Worm (Caenorhabditis elegans): ENCODE data around the gene bir-2.

bir-2 gene

DNA sequence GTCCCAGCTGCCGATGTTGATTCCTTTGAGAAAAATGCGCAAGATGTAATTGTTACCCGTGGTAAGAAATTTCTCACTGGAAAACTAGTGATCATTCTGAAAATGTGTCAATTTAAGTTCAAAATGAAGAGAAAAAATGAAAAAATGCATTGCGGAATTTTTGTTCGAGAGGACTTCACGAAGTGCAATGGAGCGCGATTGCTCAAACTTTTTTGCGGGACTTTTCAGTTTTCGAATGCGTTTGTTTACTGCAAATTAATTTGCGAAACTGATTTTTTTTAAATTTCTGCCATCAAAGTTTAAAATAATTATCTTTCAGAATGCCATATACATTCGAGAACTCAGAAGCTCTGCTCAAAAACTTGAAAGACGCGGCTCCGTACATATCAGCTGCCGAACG is at the start of gene bir-2, which contains the start of gene nuaf-1:
bir-2 (plus strand) TSS at position 318 of the 400 bp plus-strand sequence.
nuaf-1 (minus strand) TSS at position 98 of the 400 bp plus-strand sequence.
- no peak for TF ChIP-seq daf-16 (GFP tag; optimal IDR thresholded peaks at IDR 0.05)
- TF ChIP-seq daf-16 (tag; optimal IDR thresholded peaks at IDR 0.05): peak; percentile 12
- no peak for TF ChIP-seq spr-1 (tag; optimal IDR thresholded peaks at IDR 0.05)
- no peak for TF ChIP-seq ceh-20 (GFP tag; IDR thresholded peaks at IDR 0.05)
- no peak for TF ChIP-seq unc-130 (GFP tag; optimal IDR thresholded peaks at IDR 0.05)
- TF ChIP-seq nhr-77 (tag; optimal IDR thresholded peaks at IDR 0.05): no peak
- TF ChIP-seq nhr-41 (GFP tag; IDR thresholded peaks at IDR 0.05): no peak
- no peak for TF ChIP-seq lin-29 (GFP tag; IDR thresholded peaks at IDR 0.05)
- TF ChIP-seq R02D3.7 (tag; optimal IDR thresholded peaks at IDR 0.05): no peak
- TF ChIP-seq set-16 (GFP tag; IDR thresholded peaks at IDR 0.05): no peak
- TF ChIP-seq mep-1 (tag; optimal IDR thresholded peaks at IDR 0.05): peak; percentile 53
- peak; percentile 95 for TF ChIP-seq lin-38 (GFP tag; IDR thresholded peaks at IDR 0.05)
- TF ChIP-seq saeg-2 (GFP tag; IDR thresholded peaks at IDR 0.05): no peak
- TF ChIP-seq hif-1 (tag; optimal IDR thresholded peaks at IDR 0.05): peak in 1 of 2 experiments; percentile 4
- TF ChIP-seq T26A8.4 (GFP tag; IDR thresholded peaks at IDR 0.05): no peak
- TF ChIP-seq ztf-7 (tag; optimal IDR thresholded peaks at IDR 0.05): no peak
- TF ChIP-seq zfp-2 (tag; optimal IDR thresholded peaks at IDR 0.05): no peak
- no peak for TF ChIP-seq php-3 (GFP tag; IDR thresholded peaks at IDR 0.05)
- TF ChIP-seq dve-1 (tag; optimal IDR thresholded peaks at IDR 0.05; ENCODE audit: insufficient read depth): peak; percentile 52
- TF ChIP-seq daf-19 (GFP tag; conservative IDR thresholded peaks at IDR 0.05): no peak
- peak; percentile 39 for TF ChIP-seq hlh-11 (tag; optimal IDR thresholded peaks at IDR 0.05)
- TF ChIP-seq ceh-82 (tag; optimal IDR thresholded peaks at IDR 0.05): no peak
- no peak for TF ChIP-seq dmd-9 (GFP tag; IDR thresholded peaks at IDR 0.05)
- no peak for TF ChIP-seq D1046.2 (GFP tag; IDR thresholded peaks at IDR 0.05)
- peak; percentile 81 for TF ChIP-seq dpl-1 (GFP tag; optimal IDR thresholded peaks at IDR 0.05)
- TF ChIP-seq nhr-42 (GFP tag; IDR thresholded peaks at IDR 0.05): no peak
- no peak for TF ChIP-seq duxl-1 (tag; optimal IDR thresholded peaks at IDR 0.05; ENCODE audit: poor library complexity)
- TF ChIP-seq snpc-1.2 (GFP tag; IDR thresholded peaks at IDR 0.05): 0 out of 2 replicates have a peak, but pooled peaks have one; percentile 37
- no peak for TF ChIP-seq F26F4.8 (GFP tag; conservative IDR thresholded peaks at IDR 0.05)
- TF ChIP-seq lir-3 (tag; optimal IDR thresholded peaks at IDR 0.05): no peak
- TF ChIP-seq cey-2 (tag; optimal IDR thresholded peaks at IDR 0.05; ENCODE audit: borderline replicate concordance, insufficient read depth): no peak
- peak; percentile 90 for TF ChIP-seq nhr-6 (tag; optimal IDR thresholded peaks at IDR 0.05)
- TF ChIP-seq lsy-2 (tag; optimal IDR thresholded peaks at IDR 0.05): peak in 1 of 2 experiments; percentile 65
- TF ChIP-seq aha-1 (tag): peak; percentile 86
- TF ChIP-seq tag-97 (GFP tag; IDR thresholded peaks at IDR 0.05): no peak
- no peak for TF ChIP-seq nhr-102 (tag; optimal IDR thresholded peaks at IDR 0.05)
- no peak for TF ChIP-seq aly-2 (tag; optimal IDR thresholded peaks at IDR 0.05)
- no peak for TF ChIP-seq Y5F2A.4 (GFP tag; optimal IDR thresholded peaks at IDR 0.05)
- peak; percentile 82 for TF ChIP-seq mes-2 (tag; optimal IDR thresholded peaks at IDR 0.05; ENCODE audit: poor library complexity, severe bottlenecking)
- no peak for TF ChIP-seq ceh-62 (tag; optimal IDR thresholded peaks at IDR 0.05)
- no peak for TF ChIP-seq madf-5 (GFP tag; IDR thresholded peaks at IDR 0.05)
- TF ChIP-seq ceh-28 (tag; optimal IDR thresholded peaks at IDR 0.05): no peak
- TF ChIP-seq jun-1 (tag; optimal IDR thresholded peaks at IDR 0.05): no peak
- TF ChIP-seq mxl-2 (GFP tag; conservative IDR thresholded peaks at IDR 0.05): no peak
- no peak for TF ChIP-seq zag-1 (tag; optimal IDR thresholded peaks at IDR 0.05)
- no peak for TF ChIP-seq dmd-8 (GFP tag; IDR thresholded peaks at IDR 0.05)
- no peak for TF ChIP-seq madf-9 (GFP tag; conservative IDR thresholded peaks at IDR 0.05)
- no peak for TF ChIP-seq nhr-48 (tag; optimal IDR thresholded peaks at IDR 0.05)
- TF ChIP-seq attf-4 (tag; optimal IDR thresholded peaks at IDR 0.05): no peak
- no peak for TF ChIP-seq snpc-4 (tag; optimal IDR thresholded peaks at IDR 0.05)
- TF ChIP-seq lin-15B (tag; optimal IDR thresholded peaks at IDR 0.05): peak; percentile 29
- no peak for TF ChIP-seq Y48G9A.11 (GFP tag; IDR thresholded peaks at IDR 0.05)
- TF ChIP-seq gei-8 (GFP tag; optimal IDR thresholded peaks at IDR 0.05): no peak
